Worm (Caenorhabditis elegans) whole organism, young adult: ENCODE data around the gene T12D8.9.
A peak's percentile ranks its signal among the peaks of the same experiment; 100 is the strongest.

Source experiments
- B0336.3 ChIP-seq: fragments of 200-800 bp; sonication (Bioruptor generic); IDR thresholded peaks from 2 replicates; pipeline ENCODE4 v1.3.6; 2022; ENCODE audit warnings: missing genetic modification characterization, missing compliant biosample characterization
- C06A6.2 ChIP-seq: fragments of 200-800 bp; sonication (Bioruptor generic); conservative IDR thresholded peaks from 2 replicates; pipeline ENCODE4 v1.3.6; 2022; ENCODE audit warnings: missing genetic modification characterization, missing compliant biosample characterization
- D2030.7 ChIP-seq: fragments of 200-800 bp; sonication (Bioruptor generic); IDR thresholded peaks from 2 replicates; pipeline ENCODE4 v1.3.6; 2022; ENCODE audit warnings: missing genetic modification reagents, missing genetic modification characterization, missing compliant biosample characterization
- F22D6.2 ChIP-seq: sonication (generic microtip); optimal IDR thresholded peaks from 2 replicates; lab custom pipeline; 2016; ENCODE audit warnings: mild to moderate bottlenecking, missing genetic modification characterization, missing compliant biosample characterization
- F39B2.1 ChIP-seq: fragments of 200-800 bp; sonication (Bioruptor generic); IDR thresholded peaks from 2 replicates; pipeline ENCODE4 v1.3.6; 2022; ENCODE audit warnings: missing genetic modification reagents, missing genetic modification characterization, missing compliant biosample characterization
- F49E8.2 ChIP-seq: sonication (generic microtip); optimal IDR thresholded peaks from 3 replicates; lab custom pipeline; 2017; ENCODE audit warnings: missing genetic modification characterization, mild to moderate bottlenecking, missing compliant biosample characterization, antibody characterized with exemption, moderate library complexity; ENCODE audit not compliant: insufficient read depth
- F57C9.4 ChIP-seq: sonication (generic microtip); optimal IDR thresholded peaks from 2 replicates; lab custom pipeline; 2017; ENCODE audit warnings: mild to moderate bottlenecking, missing genetic modification characterization, missing compliant biosample characterization
- K12H6.12 ChIP-seq: fragments of 200-800 bp; sonication (Bioruptor generic); optimal IDR thresholded peaks from 2 replicates; lab custom pipeline; 2018; ENCODE audit warnings: mild to moderate bottlenecking, missing genetic modification characterization, missing compliant biosample characterization
- Y53G8AR.9 ChIP-seq: fragments of 200-800 bp; sonication (Bioruptor generic); conservative IDR thresholded peaks from 2 replicates; pipeline ENCODE4 v1.3.6; 2022; ENCODE audit warnings: missing genetic modification reagents, missing genetic modification characterization, missing compliant biosample characterization
- Y79H2A.3 ChIP-seq: fragments of 200-800 bp; sonication (Bioruptor generic); conservative IDR thresholded peaks from 2 replicates; pipeline ENCODE4 v1.3.6; 2022; ENCODE audit warnings: missing genetic modification reagents, missing genetic modification characterization, missing compliant biosample characterization
- akir-1 ChIP-seq: fragments of 200-800 bp; sonication (Bioruptor generic); optimal IDR thresholded peaks from 2 replicates; lab custom pipeline; 2018; ENCODE audit warnings: mild to moderate bottlenecking, missing genetic modification characterization, moderate library complexity, missing compliant biosample characterization
- aptf-3 ChIP-seq: fragments of 200-800 bp; sonication (Bioruptor generic); IDR thresholded peaks from 2 replicates; pipeline ENCODE4 v1.3.6; 2022; ENCODE audit warnings: missing genetic modification characterization, missing compliant biosample characterization
- athp-1 ChIP-seq: sonication (generic microtip); optimal IDR thresholded peaks from 2 replicates; lab custom pipeline; 2017; ENCODE audit warnings: mild to moderate bottlenecking, missing genetic modification characterization, missing compliant biosample characterization
- attf-6 ChIP-seq: fragments of 200-800 bp; sonication (Bioruptor generic); IDR thresholded peaks from 2 replicates; pipeline ENCODE4 v1.3.6; 2022; ENCODE audit warnings: missing genetic modification reagents, missing genetic modification characterization, missing compliant biosample characterization
- bed-2 ChIP-seq: fragments of 200-800 bp; sonication (Bioruptor generic); IDR thresholded peaks from 2 replicates; pipeline ENCODE4 v1.3.6; 2022; ENCODE audit warnings: missing genetic modification reagents, missing genetic modification characterization, missing compliant biosample characterization
- ccch-3 ChIP-seq: fragments of 200-800 bp; sonication (Bioruptor generic); optimal IDR thresholded peaks from 2 replicates; lab custom pipeline; 2018; ENCODE audit warnings: mild to moderate bottlenecking, missing genetic modification characterization, missing compliant biosample characterization
- cebp-1 ChIP-seq, 2 experiments: fragments of 200-800 bp in 1 of 2; sonication (Bioruptor generic) in 1 of 2; sonication (generic microtip) in 1 of 2; IDR thresholded peaks in 1 of 2; optimal IDR thresholded peaks in 1 of 2; 2 replicates each; pipeline versions ENCODE4 v1.3.6 to Lab custom; 2017 to 2022; ENCODE audit warnings: missing compliant biosample characterization in 2 of 2, missing genetic modification characterization in 2 of 2, mild to moderate bottlenecking in 1 of 2, missing genetic modification reagents in 1 of 2, moderate library complexity in 1 of 2
- cebp-2 ChIP-seq: fragments of 200-800 bp; sonication (Bioruptor generic); IDR thresholded peaks from 2 replicates; pipeline ENCODE4 v1.3.6; 2022; ENCODE audit warnings: missing genetic modification characterization, missing compliant biosample characterization
- ceh-100 ChIP-seq: fragments of 200-800 bp; sonication (Bioruptor generic); IDR thresholded peaks from 2 replicates; pipeline ENCODE4 v1.3.6; 2022; ENCODE audit warnings: missing genetic modification reagents, missing genetic modification characterization, missing compliant biosample characterization
- ceh-40 ChIP-seq: fragments of 200-800 bp; sonication (Bioruptor generic); IDR thresholded peaks from 2 replicates; pipeline ENCODE4 v1.3.6; 2022; ENCODE audit warnings: missing genetic modification characterization, missing compliant biosample characterization
- ceh-58 ChIP-seq: fragments of 200-800 bp; sonication (Bioruptor generic); IDR thresholded peaks from 2 replicates; pipeline ENCODE4 v1.3.6; 2022; ENCODE audit warnings: missing genetic modification characterization, missing compliant biosample characterization
- ceh-79 ChIP-seq: sonication (generic microtip); optimal IDR thresholded peaks from 2 replicates; lab custom pipeline; 2017; ENCODE audit warnings: mild to moderate bottlenecking, missing genetic modification characterization, missing compliant biosample characterization
- ceh-91 ChIP-seq: fragments of 200-800 bp; sonication (Bioruptor generic); IDR thresholded peaks from 2 replicates; pipeline ENCODE4 v1.3.6; 2022; ENCODE audit warnings: missing genetic modification reagents, missing genetic modification characterization, missing compliant biosample characterization
- dox-1 ChIP-seq: fragments of 200-800 bp; sonication (Bioruptor generic); IDR thresholded peaks from 2 replicates; pipeline ENCODE4 v1.3.6; 2022; ENCODE audit warnings: missing genetic modification reagents, missing genetic modification characterization, missing compliant biosample characterization
- fkh-3 ChIP-seq: sonication (generic microtip); optimal IDR thresholded peaks from 2 replicates; lab custom pipeline; 2016; ENCODE audit warnings: mild to moderate bottlenecking, missing genetic modification characterization, missing compliant biosample characterization
- him-1 ChIP-seq: sonication (generic microtip); optimal IDR thresholded peaks from 2 replicates; lab custom pipeline; 2016; ENCODE audit warnings: missing genotype, missing genetic modification reagents, missing genetic modification characterization, missing compliant biosample characterization
- hlh-26 ChIP-seq: fragments of 200-800 bp; sonication (Bioruptor generic); conservative IDR thresholded peaks from 2 replicates; pipeline ENCODE4 v1.3.6; 2022; ENCODE audit warnings: missing genetic modification reagents, missing genetic modification characterization, missing compliant biosample characterization
- let-607 ChIP-seq, 2 experiments: fragments of 200-800 bp in 1 of 2; sonication (Bioruptor generic) in 1 of 2; sonication (generic microtip) in 1 of 2; optimal IDR thresholded peaks; 2 replicates each; lab custom pipeline; 2016 to 2018; ENCODE audit warnings: mild to moderate bottlenecking in 2 of 2, missing compliant biosample characterization in 2 of 2, missing genetic modification characterization in 2 of 2, moderate library complexity in 2 of 2, missing genotype in 1 of 2
- lin-26 ChIP-seq: fragments of 200-800 bp; sonication (Bioruptor generic); IDR thresholded peaks from 2 replicates; pipeline ENCODE4 v1.3.6; 2022; ENCODE audit warnings: missing genetic modification reagents, missing genetic modification characterization, missing compliant biosample characterization
- lin-35 ChIP-seq, 3 experiments: fragments of 150-350 bp in 2 of 3; sonication (generic microtip) in 1 of 3; optimal IDR thresholded peaks; 2 replicates each; lab custom pipeline; 2014 to 2018; ENCODE audit warnings: missing biosample characterization in 3 of 3, missing genetic modification characterization in 3 of 3, missing genetic modification reagents in 3 of 3
- lir-1 ChIP-seq: fragments of 200-800 bp; sonication (Bioruptor generic); conservative IDR thresholded peaks from 2 replicates; pipeline ENCODE4 v1.3.6; 2022; ENCODE audit warnings: missing genetic modification reagents, missing genetic modification characterization, missing compliant biosample characterization
- madf-10 ChIP-seq: sonication (generic microtip); optimal IDR thresholded peaks from 2 replicates; lab custom pipeline; 2016; ENCODE audit warnings: mild to moderate bottlenecking, missing genetic modification characterization, missing compliant biosample characterization
- madf-6 ChIP-seq: fragments of 200-800 bp; sonication (Bioruptor generic); IDR thresholded peaks from 2 replicates; pipeline ENCODE4 v1.3.6; 2022; ENCODE audit warnings: missing genetic modification reagents, missing genetic modification characterization, missing compliant biosample characterization
- mxl-1 ChIP-seq: sonication (generic microtip); optimal IDR thresholded peaks from 2 replicates; lab custom pipeline; 2016; ENCODE audit warnings: missing genetic modification characterization, missing compliant biosample characterization
- nfya-1 ChIP-seq: sonication (generic microtip); optimal IDR thresholded peaks from 2 replicates; lab custom pipeline; 2017; ENCODE audit warnings: antibody characterized with exemption, missing compliant biosample characterization, missing genetic modification characterization, borderline replicate concordance; ENCODE audit not compliant: insufficient read depth
- nhr-120 ChIP-seq: fragments of 200-800 bp; sonication (Bioruptor generic); IDR thresholded peaks from 2 replicates; pipeline ENCODE4 v1.3.6; 2022; ENCODE audit warnings: missing genetic modification characterization, missing compliant biosample characterization
- nhr-27 ChIP-seq: fragments of 200-800 bp; sonication (Bioruptor generic); optimal IDR thresholded peaks from 2 replicates; lab custom pipeline; 2018; ENCODE audit warnings: mild to moderate bottlenecking, missing genetic modification characterization, moderate library complexity, missing compliant biosample characterization
- pbrm-1 ChIP-seq: fragments of 200-800 bp; sonication (Bioruptor generic); IDR thresholded peaks from 2 replicates; pipeline ENCODE4 v1.3.6; 2022; ENCODE audit warnings: missing genetic modification reagents, missing genetic modification characterization, missing compliant biosample characterization
- repo-1 ChIP-seq: sonication (generic microtip); optimal IDR thresholded peaks from 2 replicates; lab custom pipeline; 2017; ENCODE audit warnings: mild to moderate bottlenecking, missing genetic modification characterization, missing compliant biosample characterization
- snpc-1.1 ChIP-seq: sonication (generic microtip); optimal IDR thresholded peaks from 2 replicates; lab custom pipeline; 2017; ENCODE audit warnings: missing genetic modification characterization, mild to moderate bottlenecking, missing compliant biosample characterization, antibody characterized with exemption, moderate library complexity, missing genotype, missing genetic modification reagents; ENCODE audit not compliant: insufficient read depth
- snpc-3.4 ChIP-seq: sonication (generic microtip); optimal IDR thresholded peaks from 2 replicates; lab custom pipeline; 2017; ENCODE audit warnings: missing genetic modification characterization, mild to moderate bottlenecking, missing compliant biosample characterization, antibody characterized with exemption, moderate library complexity, missing genotype, missing genetic modification reagents
- sptf-2 ChIP-seq: fragments of 200-800 bp; sonication (Bioruptor generic); optimal IDR thresholded peaks from 2 replicates; lab custom pipeline; 2018; ENCODE audit warnings: mild to moderate bottlenecking, missing genetic modification characterization, missing compliant biosample characterization
- tbx-9 ChIP-seq: sonication (generic microtip); optimal IDR thresholded peaks from 2 replicates; lab custom pipeline; 2016; ENCODE audit warnings: borderline replicate concordance, missing genetic modification characterization, inconsistent platforms, missing compliant biosample characterization
- unc-62 ChIP-seq: fragments of 150-350 bp; optimal IDR thresholded peaks from 2 replicates; lab custom pipeline; 2014; ENCODE audit warnings: missing biosample characterization, missing genetic modification reagents, missing genetic modification characterization
- zfh-2 ChIP-seq: fragments of 200-800 bp; sonication (Bioruptor generic); conservative IDR thresholded peaks from 2 replicates; pipeline ENCODE4 v1.3.6; 2022; ENCODE audit warnings: missing genetic modification reagents, missing genetic modification characterization, missing compliant biosample characterization
- ztf-25 ChIP-seq: fragments of 200-800 bp; sonication (Bioruptor generic); IDR thresholded peaks from 2 replicates; pipeline ENCODE4 v1.3.6; 2022; ENCODE audit warnings: missing genetic modification reagents, missing genetic modification characterization, missing compliant biosample characterization
- ztf-26 ChIP-seq: sonication (generic microtip); optimal IDR thresholded peaks from 2 replicates; lab custom pipeline; 2017; ENCODE audit warnings: missing genetic modification characterization, missing compliant biosample characterization
- ztf-28 ChIP-seq: fragments of 200-800 bp; sonication (Bioruptor generic); IDR thresholded peaks from 2 replicates; pipeline ENCODE4 v1.3.6; 2022; ENCODE audit warnings: missing genetic modification reagents, missing genetic modification characterization, missing compliant biosample characterization

Gene T12D8.9

DNA sequence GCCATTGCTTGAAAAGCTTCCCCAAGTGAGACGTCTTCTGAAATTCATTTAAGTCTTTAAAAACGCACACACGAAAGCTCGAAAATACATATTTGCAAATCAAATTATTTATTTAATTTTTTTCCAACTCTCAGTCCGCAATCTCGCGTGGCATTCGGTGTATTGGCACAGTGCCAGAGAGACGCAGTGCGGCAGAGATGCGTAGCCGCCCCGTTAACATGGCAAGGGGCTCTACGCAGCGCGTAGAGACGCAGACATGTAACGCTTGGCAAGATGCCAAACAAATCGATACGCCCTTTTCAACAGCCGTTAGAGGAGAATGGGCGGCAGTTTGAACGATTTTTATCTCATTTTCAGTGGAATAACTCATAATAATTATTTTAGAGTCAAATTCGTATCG is 26.6 kb downstream of the T12D8.9 start, which contains the start of the genes drr-2 and set-16 (continued):
- peak; percentile 100 for TF ChIP-seq Y53G8AR.9
- TF ChIP-seq ceh-79 (tag; lab: Kevin White, UChicago), result peak; percentile 96
- no peak for TF ChIP-seq tbx-9 (tag; lab: Kevin White, UChicago)
- TF ChIP-seq pbrm-1 (GFP tag; lab: Robert Waterston, UW), result peak; percentile 100
- TF ChIP-seq zfh-2 (GFP tag; lab: Robert Waterston, UW), result peak; percentile 98
- no peak for TF ChIP-seq ceh-40 (GFP tag; lab: Robert Waterston, UW)
- TF ChIP-seq attf-6 (GFP tag; lab: Robert Waterston, UW), result peak; percentile 87
- TF ChIP-seq dox-1 (GFP tag; lab: Robert Waterston, UW), result peak; percentile 100
- peak; percentile 92 to 96 for TF ChIP-seq let-607 (tag; optimal IDR thresholded peaks at IDR 0.05; lab: Kevin White, UChicago)
- peak; percentile 98 for TF ChIP-seq ceh-91 (GFP tag; lab: Robert Waterston, UW)
- TF ChIP-seq nhr-27 (tag; lab: Kevin White, UChicago), result peak; percentile 68
- peak; percentile 99 for TF ChIP-seq K12H6.12 (tag; lab: Kevin White, UChicago)
- peak in 2 of 3 experiments; percentile 85 to 96 for TF ChIP-seq lin-35 (GFP tag; optimal IDR thresholded peaks at IDR 0.05; lab: Kevin White, UChicago)
- TF ChIP-seq mxl-1 (tag; lab: Kevin White, UChicago), result no peak
- peak; percentile 99 for TF ChIP-seq C06A6.2 (GFP tag; lab: Robert Waterston, UW)
- peak; percentile 80 for TF ChIP-seq akir-1 (GFP tag; lab: Kevin White, UChicago)
- peak; percentile 97 for TF ChIP-seq madf-6 (GFP tag; lab: Robert Waterston, UW)
- TF ChIP-seq F39B2.1 (GFP tag; lab: Robert Waterston, UW), result peak; percentile 79; the same call in 1 of the 2 replicates
- TF ChIP-seq cebp-1 (GFP tag; IDR thresholded peaks at IDR 0.05; lab: Robert Waterston, UW), result peak; percentile 80
- peak; percentile 97 for TF ChIP-seq cebp-1 (tag; optimal IDR thresholded peaks at IDR 0.05; lab: Kevin White, UChicago)
- TF ChIP-seq nfya-1 (tag; lab: Kevin White, UChicago), result no peak
- peak; percentile 90 for TF ChIP-seq ceh-100 (GFP tag; lab: Robert Waterston, UW)
- TF ChIP-seq fkh-3 (tag; lab: Kevin White, UChicago), result no peak
- TF ChIP-seq D2030.7, result peak; percentile 100
- TF ChIP-seq ztf-26 (tag; lab: Kevin White, UChicago), result peak; percentile 99
- peak; percentile 94 for TF ChIP-seq snpc-3.4 (tag; lab: Kevin White, UChicago)
- no peak for TF ChIP-seq ccch-3 (GFP tag; lab: Kevin White, UChicago)
- peak; percentile 100 for TF ChIP-seq athp-1 (tag; lab: Kevin White, UChicago)
- no peak for TF ChIP-seq unc-62 (GFP tag; lab: Kevin White, UChicago)
- peak; percentile 96 for TF ChIP-seq Y79H2A.3 (GFP tag; lab: Robert Waterston, UW)
- TF ChIP-seq madf-10, result peak; percentile 94
- peak; percentile 98 for TF ChIP-seq F49E8.2
- TF ChIP-seq cebp-2 (GFP tag; lab: Robert Waterston, UW), result peak; percentile 92; the same call in 1 of the 2 replicates
- peak; percentile 87 for TF ChIP-seq F57C9.4 (tag; lab: Kevin White, UChicago)
- TF ChIP-seq bed-2 (GFP tag; lab: Robert Waterston, UW), result peak; percentile 80; the same call in 1 of the 2 replicates
- peak; percentile 95; the same call in 1 of the 2 replicates for TF ChIP-seq nhr-120
- TF ChIP-seq B0336.3 (GFP tag; lab: Robert Waterston, UW), result peak; percentile 100
- no peak for TF ChIP-seq ztf-25 (GFP tag; lab: Robert Waterston, UW)
- TF ChIP-seq repo-1 (tag; lab: Kevin White, UChicago), result peak; percentile 99
- TF ChIP-seq lir-1 (GFP tag; lab: Robert Waterston, UW), result peak; percentile 98
- no peak for TF ChIP-seq sptf-2 (GFP tag; lab: Kevin White, UChicago)
- TF ChIP-seq lin-26 (GFP tag; lab: Robert Waterston, UW), result peak; percentile 93
- no peak for TF ChIP-seq hlh-26 (GFP tag; lab: Robert Waterston, UW)
- TF ChIP-seq F22D6.2 (tag; lab: Kevin White, UChicago), result peak; percentile 95
- peak; percentile 87 for TF ChIP-seq ztf-28
- peak; percentile 56 for TF ChIP-seq him-1 (tag; lab: Kevin White, UChicago)
- TF ChIP-seq snpc-1.1 (tag; lab: Kevin White, UChicago), result peak; percentile 66
- TF ChIP-seq aptf-3 (GFP tag; lab: Robert Waterston, UW), result no peak
- TF ChIP-seq ceh-58, result no peak
